Fruit fly (Drosophila melanogaster) S2 (cell line): ENCODE measurements around the gene Ada.

ENCODE experiments used
- CG8478 ChIP-seq: fragments of >200 bp; optimal IDR thresholded peaks from 2 replicates; lab custom pipeline; 2018
- CTCF ChIP-seq, 2 experiments: fragments of >200 bp; optimal IDR thresholded peaks; 2 replicates each; lab custom pipeline; 2018

dm6 chr3R:9057398-9058058 lies 7.5 kb upstream of the Ada start:
- TF ChIP-seq CG8478 (lab: Kevin White, UChicago) (no peak), CTCF (optimal IDR thresholded peaks at IDR 0.05; lab: Kevin White, UChicago) (no peak)
